Fruit fly (Drosophila melanogaster) whole organism, pupa: Measurements from ENCODE around the gene Indy-2.

ENCODE experiments used
- CG13204 ChIP-seq: fragments of 200-800 bp; sonication (Bioruptor generic); optimal IDR thresholded peaks from 2 replicates; lab custom pipeline; 2018; ENCODE audit warnings: missing biosample characterization, mild to moderate bottlenecking, missing genetic modification characterization, moderate library complexity
- CG14655 ChIP-seq: fragments of 200-800 bp; sonication (Bioruptor generic); optimal IDR thresholded peaks from 3 replicates; lab custom pipeline; 2017; ENCODE audit warnings: mild to moderate bottlenecking, missing biosample characterization, missing genetic modification reagents, missing genetic modification characterization
- CG17806 ChIP-seq: fragments of 200-800 bp; sonication (Bioruptor generic); optimal IDR thresholded peaks from 2 replicates; lab custom pipeline; 2018; ENCODE audit warnings: missing biosample characterization, mild to moderate bottlenecking, missing genetic modification characterization, moderate library complexity
- CG8301 ChIP-seq: fragments of 200-800 bp; sonication (Bioruptor generic); optimal IDR thresholded peaks from 2 replicates; lab custom pipeline; 2018; ENCODE audit warnings: missing biosample characterization, mild to moderate bottlenecking, missing genetic modification characterization
- Ets98B ChIP-seq: fragments of 200-800 bp; sonication (Bioruptor generic); IDR thresholded peaks from 2 replicates; pipeline ENCODE4 v1.3.6; 2022; ENCODE audit warnings: missing biosample characterization, missing genetic modification characterization

DNA sequence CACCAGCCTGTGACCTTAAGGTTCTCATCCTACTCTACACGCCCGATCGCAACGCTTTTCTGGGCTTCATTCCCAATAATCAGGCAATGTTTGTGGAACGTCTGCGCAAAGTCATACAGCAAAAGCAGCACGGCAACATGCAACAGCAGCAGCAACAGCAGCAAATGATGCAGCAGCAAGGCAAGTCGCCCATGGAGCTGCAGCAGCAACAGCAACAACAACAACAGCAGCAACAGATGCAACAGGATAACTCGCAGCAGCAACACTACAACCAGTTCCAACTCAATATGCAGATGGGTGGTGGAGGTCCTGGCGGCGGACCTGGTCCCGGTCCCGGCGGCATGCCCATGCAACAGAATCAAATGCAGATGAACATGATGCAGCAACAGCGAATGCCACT lies 31.6 kb upstream of the Indy-2 start:
- TF ChIP-seq CG8301: no peak
- no peak for TF ChIP-seq Ets98B (GFP tag; lab: Robert Waterston, UW)
- TF ChIP-seq CG14655: no peak
- no peak for TF ChIP-seq CG13204 (GFP tag; lab: Kevin White, UChicago)
- TF ChIP-seq CG17806 (tag; lab: Kevin White, UChicago): no peak
